Fruit fly (Drosophila melanogaster) whole organism, embryonic: ENCODE measurements around the gene CG43131.

Experiments used
- ATbp ChIP-seq: fragments of 200-800 bp; sonication (Bioruptor generic); optimal IDR thresholded peaks from 2 replicates; lab custom pipeline; 2017; ENCODE audit warnings: missing biosample characterization, mild to moderate bottlenecking, missing genetic modification characterization, missing genetic modification reagents
- B-H1 ChIP-seq: fragments of 200-800 bp; sonication (Bioruptor generic); IDR thresholded peaks from 3 replicates; pipeline ENCODE4 v1.3.6; 2022; ENCODE audit warnings: missing biosample characterization, missing genetic modification characterization
- CG10209 ChIP-seq: fragments of 200-800 bp; sonication (Bioruptor generic); optimal IDR thresholded peaks from 3 replicates; lab custom pipeline; 2017; ENCODE audit warnings: missing biosample characterization, mild to moderate bottlenecking, missing genetic modification characterization, missing genetic modification reagents
- CG10654 ChIP-seq: fragments of 200-800 bp; sonication (Bioruptor generic); optimal IDR thresholded peaks from 2 replicates; lab custom pipeline; 2016; ENCODE audit warnings: missing biosample characterization, missing genetic modification characterization
- CG12236 ChIP-seq: fragments of 200-800 bp; sonication (Bioruptor generic); optimal IDR thresholded peaks from 2 replicates; lab custom pipeline; 2016; ENCODE audit warnings: missing biosample characterization, missing genetic modification characterization
- CG14965 ChIP-seq: fragments of 200-800 bp; sonication (Bioruptor generic); optimal IDR thresholded peaks from 2 replicates; lab custom pipeline; 2016; ENCODE audit warnings: missing biosample characterization, missing genetic modification characterization, borderline replicate concordance
- CG1529 ChIP-seq: fragments of 200-800 bp; sonication (Bioruptor generic); optimal IDR thresholded peaks from 3 replicates; lab custom pipeline; 2018; ENCODE audit warnings: missing biosample characterization, missing genetic modification characterization
- CG15479 ChIP-seq: fragments of 200-800 bp; sonication (Bioruptor generic); optimal IDR thresholded peaks from 3 replicates; lab custom pipeline; 2019; ENCODE audit warnings: missing biosample characterization, mild to moderate bottlenecking, missing genetic modification characterization, moderate library complexity
- CG16813 ChIP-seq: fragments of 200-800 bp; sonication (Bioruptor generic); IDR thresholded peaks from 3 replicates; pipeline ENCODE4 v1.3.6; 2022; ENCODE audit warnings: missing biosample characterization, missing genetic modification characterization; ENCODE audit not compliant: partially characterized antibody
- CG16863 ChIP-seq: fragments of 200-800 bp; sonication (Bioruptor generic); optimal IDR thresholded peaks from 3 replicates; lab custom pipeline; 2016; ENCODE audit warnings: missing biosample characterization, missing genetic modification characterization
- CG18011 ChIP-seq: fragments of 200-800 bp; sonication (Bioruptor generic); optimal IDR thresholded peaks from 2 replicates; lab custom pipeline; 2017; ENCODE audit warnings: missing biosample characterization, missing genetic modification characterization, mild to moderate bottlenecking, moderate library complexity, missing genotype
- CG30403 ChIP-seq: fragments of 200-800 bp; sonication (Bioruptor generic); optimal IDR thresholded peaks from 3 replicates; lab custom pipeline; 2016; ENCODE audit warnings: missing biosample characterization, missing genetic modification characterization
- CG3281 ChIP-seq: fragments of 200-800 bp; sonication (Bioruptor generic); optimal IDR thresholded peaks from 3 replicates; lab custom pipeline; 2017; ENCODE audit warnings: missing biosample characterization, mild to moderate bottlenecking, missing genetic modification characterization
- CG3847 ChIP-seq: fragments of 200-800 bp; sonication (Bioruptor generic); IDR thresholded peaks from 2 replicates; pipeline ENCODE4 v1.3.6; 2022; ENCODE audit warnings: missing biosample characterization, missing genetic modification characterization
- CG4282 ChIP-seq: fragments of 200-800 bp; sonication (Bioruptor generic); optimal IDR thresholded peaks from 2 replicates; lab custom pipeline; 2016; ENCODE audit warnings: missing biosample characterization, missing genetic modification characterization
- CG4360 ChIP-seq: fragments of 200-800 bp; sonication (Bioruptor generic); IDR thresholded peaks from 2 replicates; pipeline ENCODE4 v1.3.6; 2022; ENCODE audit warnings: missing biosample characterization, missing genetic modification characterization
- CG8924 ChIP-seq: fragments of 200-800 bp; optimal IDR thresholded peaks from 3 replicates; lab custom pipeline; 2019; ENCODE audit warnings: missing biosample characterization, mild to moderate bottlenecking, missing genetic modification characterization, moderate library complexity
- CG8944 ChIP-seq: fragments of 200-800 bp; sonication (Bioruptor generic); optimal IDR thresholded peaks from 3 replicates; lab custom pipeline; 2016; ENCODE audit warnings: missing biosample characterization, missing genetic modification characterization
- Dref ChIP-seq: fragments of 200-800 bp; sonication (Bioruptor generic); IDR thresholded peaks from 2 replicates; pipeline ENCODE4 v1.3.6; 2022; ENCODE audit warnings: missing biosample characterization, missing genetic modification characterization
- H2.0 ChIP-seq: fragments of 200-800 bp; sonication (Bioruptor generic); IDR thresholded peaks from 2 replicates; pipeline ENCODE4 v1.3.6; 2022; ENCODE audit warnings: missing biosample characterization, missing genetic modification characterization
- Lim3 ChIP-seq: fragments of 200-800 bp; sonication (Bioruptor generic); IDR thresholded peaks from 2 replicates; pipeline ENCODE4 v1.3.6; 2022; ENCODE audit warnings: missing biosample characterization, missing genetic modification characterization
- Opbp ChIP-seq: fragments of 200-800 bp; sonication (Bioruptor generic); IDR thresholded peaks from 3 replicates; pipeline ENCODE4 v1.3.6; 2022; ENCODE audit warnings: missing biosample characterization, missing genetic modification characterization; ENCODE audit not compliant: partially characterized antibody
- PHDP ChIP-seq: fragments of 200-800 bp; sonication (Bioruptor generic); optimal IDR thresholded peaks from 3 replicates; lab custom pipeline; 2018; ENCODE audit warnings: missing biosample characterization, mild to moderate bottlenecking, missing genetic modification characterization, moderate library complexity
- Pdp1 ChIP-seq, 2 experiments: fragments of 200-800 bp; sonication (Bioruptor generic); optimal IDR thresholded peaks; 3 replicates each; lab custom pipeline; 2016; ENCODE audit warnings: missing biosample characterization in 2 of 2, missing genetic modification characterization in 2 of 2, mild to moderate bottlenecking in 1 of 2, moderate library complexity in 1 of 2
- Rfx ChIP-seq: fragments of 200-800 bp; sonication (Bioruptor generic); IDR thresholded peaks from 2 replicates; pipeline ENCODE4 v1.3.6; 2022; ENCODE audit warnings: missing biosample characterization, missing genetic modification characterization
- ac ChIP-seq: fragments of 200-800 bp; sonication (Bioruptor generic); optimal IDR thresholded peaks from 3 replicates; lab custom pipeline; 2017; ENCODE audit warnings: missing biosample characterization, mild to moderate bottlenecking, missing genetic modification characterization
- al ChIP-seq: fragments of 200-800 bp; sonication (Bioruptor generic); IDR thresholded peaks from 2 replicates; pipeline ENCODE4 v1.3.6; 2022; ENCODE audit warnings: missing biosample characterization, missing genetic modification characterization
- aop ChIP-seq: fragments of 200-800 bp; sonication (Bioruptor generic); IDR thresholded peaks from 2 replicates; pipeline ENCODE4 v1.3.6; 2022; ENCODE audit warnings: missing biosample characterization, missing genetic modification characterization
- bbx ChIP-seq: fragments of 200-800 bp; sonication (Bioruptor generic); IDR thresholded peaks from 2 replicates; pipeline ENCODE4 v1.3.6; 2022; ENCODE audit warnings: missing biosample characterization, missing genetic modification characterization; ENCODE audit not compliant: partially characterized antibody
- btn ChIP-seq: fragments of 200-800 bp; sonication (Bioruptor generic); optimal IDR thresholded peaks from 2 replicates; lab custom pipeline; 2016; ENCODE audit warnings: missing biosample characterization, missing genetic modification characterization
- cas ChIP-seq: fragments of 200-800 bp; sonication (Bioruptor generic); IDR thresholded peaks from 2 replicates; pipeline ENCODE4 v1.3.6; 2022; ENCODE audit warnings: missing biosample characterization, missing genetic modification characterization
- dimm ChIP-seq: fragments of 200-800 bp; sonication (Bioruptor generic); IDR thresholded peaks from 2 replicates; pipeline ENCODE4 v1.3.6; 2022; ENCODE audit warnings: missing biosample characterization, missing genetic modification characterization
- eyg ChIP-seq: fragments of 200-800 bp; sonication (Bioruptor generic); optimal IDR thresholded peaks from 3 replicates; lab custom pipeline; 2016; ENCODE audit warnings: missing biosample characterization, missing genetic modification characterization
- fu2 ChIP-seq: fragments of 200-800 bp; sonication (Bioruptor generic); optimal IDR thresholded peaks from 2 replicates; lab custom pipeline; 2016; ENCODE audit warnings: missing biosample characterization, missing genetic modification characterization
- gcm2 ChIP-seq: fragments of 200-800 bp; sonication (Bioruptor generic); optimal IDR thresholded peaks from 2 replicates; lab custom pipeline; 2016; ENCODE audit warnings: missing biosample characterization, missing genetic modification characterization
- gt ChIP-seq: fragments of 200-800 bp; sonication (Bioruptor generic); IDR thresholded peaks from 2 replicates; pipeline ENCODE4 v1.3.6; 2022; ENCODE audit warnings: missing biosample characterization, missing genetic modification characterization
- inv ChIP-seq: fragments of 200-800 bp; sonication (Bioruptor generic); IDR thresholded peaks from 2 replicates; pipeline ENCODE4 v1.3.6; 2022; ENCODE audit warnings: missing biosample characterization, missing genetic modification characterization; ENCODE audit not compliant: partially characterized antibody
- jigr1 ChIP-seq: fragments of 200-800 bp; sonication (Bioruptor generic); IDR thresholded peaks from 3 replicates; pipeline ENCODE4 v1.3.6; 2022; ENCODE audit warnings: missing biosample characterization, missing genetic modification characterization
- jumu ChIP-seq: fragments of 200-800 bp; sonication (Bioruptor generic); optimal IDR thresholded peaks from 3 replicates; lab custom pipeline; 2016; ENCODE audit warnings: missing biosample characterization, missing genetic modification characterization
- kni ChIP-seq: fragments of 200-800 bp; sonication (Bioruptor generic); optimal IDR thresholded peaks from 3 replicates; lab custom pipeline; 2017; ENCODE audit warnings: mild to moderate bottlenecking, missing biosample characterization, missing genetic modification reagents, missing genetic modification characterization
- lola ChIP-seq, 3 experiments: fragments of >200 bp in 2 of 3; fragments of 200-800 bp in 1 of 3; sonication (Bioruptor generic) in 1 of 3; optimal IDR thresholded peaks; 2 replicates each; lab custom pipeline; 2017 to 2019; ENCODE audit warnings: missing biosample characterization in 3 of 3, missing genetic modification characterization in 3 of 3, mild to moderate bottlenecking in 1 of 3, moderate library complexity in 1 of 3
- mirr ChIP-seq: fragments of 200-800 bp; sonication (Bioruptor generic); optimal IDR thresholded peaks from 3 replicates; lab custom pipeline; 2018; ENCODE audit warnings: missing biosample characterization, mild to moderate bottlenecking, missing genetic modification characterization
- nerfin-2 ChIP-seq: fragments of 200-800 bp; sonication (Bioruptor generic); IDR thresholded peaks from 2 replicates; pipeline ENCODE4 v1.3.6; 2022; ENCODE audit warnings: missing biosample characterization, missing genetic modification characterization; ENCODE audit not compliant: partially characterized antibody
- onecut ChIP-seq: fragments of 200-800 bp; sonication (Bioruptor generic); IDR thresholded peaks from 2 replicates; pipeline ENCODE4 v1.3.6; 2022; ENCODE audit warnings: missing biosample characterization, missing genetic modification characterization
- pfk ChIP-seq: fragments of 200-800 bp; sonication (Bioruptor generic); optimal IDR thresholded peaks from 2 replicates; lab custom pipeline; 2018; ENCODE audit warnings: missing biosample characterization, mild to moderate bottlenecking, missing genetic modification characterization, moderate library complexity
- ro ChIP-seq: fragments of 200-800 bp; sonication (Bioruptor generic); IDR thresholded peaks from 2 replicates; pipeline ENCODE4 v1.3.6; 2022; ENCODE audit warnings: missing biosample characterization, missing genetic modification characterization
- row ChIP-seq: fragments of 200-800 bp; sonication (Bioruptor generic); IDR thresholded peaks from 3 replicates; pipeline ENCODE4 v1.3.6; 2022; ENCODE audit warnings: missing biosample characterization, missing genetic modification characterization
- sc ChIP-seq, 3 experiments: fragments of >200 bp in 2 of 3; fragments of 200-800 bp in 1 of 3; sonication (Bioruptor generic) in 1 of 3; optimal IDR thresholded peaks; 2 replicates in 2 of 3; 3 replicates in 1 of 3; lab custom pipeline; 2017; ENCODE audit warnings: mild to moderate bottlenecking in 1 of 3, missing biosample characterization in 1 of 3, missing genetic modification characterization in 1 of 3, missing genetic modification reagents in 1 of 3
- vfl ChIP-seq: fragments of 200-800 bp; sonication (Bioruptor generic); optimal IDR thresholded peaks from 2 replicates; lab custom pipeline; 2016; ENCODE audit warnings: missing biosample characterization, missing genetic modification characterization
- z ChIP-seq: fragments of 200-800 bp; sonication (Bioruptor generic); IDR thresholded peaks from 3 replicates; pipeline ENCODE4 v1.3.6; 2022; ENCODE audit warnings: missing biosample characterization, missing genetic modification characterization

The CG43131 gene

DNA sequence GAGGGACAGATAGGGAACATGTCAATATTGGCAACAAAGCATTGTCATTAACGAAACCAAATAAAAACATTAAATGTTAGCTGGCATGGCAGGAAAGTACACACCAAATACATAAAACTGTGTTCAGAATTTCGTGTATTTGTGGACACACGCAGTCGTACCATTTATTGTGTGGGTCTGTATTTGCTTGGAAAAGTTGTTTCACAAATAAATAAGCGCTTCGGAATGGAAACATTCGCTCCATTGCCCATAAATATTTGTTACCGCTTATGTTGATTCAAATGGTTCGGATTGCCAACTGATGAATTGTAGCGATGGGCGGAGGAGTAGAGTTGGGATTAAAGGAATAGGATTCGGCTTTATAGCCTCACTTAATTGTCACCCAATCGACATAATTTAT is 944 bp downstream of the CG43131 start (continued):
- TF ChIP-seq CG4282 (GFP tag; lab: Kevin White, UChicago) (peak; percentile 71), Rfx (peak; percentile 73), mirr (GFP tag; lab: Kevin White, UChicago) (peak; percentile 92), CG16863 (peak; percentile 77), CG16813 (GFP tag; lab: Robert Waterston, UW) (no peak), jigr1 (GFP tag; lab: Robert Waterston, UW) (no peak), CG15479 (GFP tag; lab: Kevin White, UChicago) (peak; percentile 63), CG1529 (GFP tag; lab: Kevin White, UChicago) (peak; percentile 90), Lim3 (GFP tag; lab: Robert Waterston, UW) (no peak), nerfin-2 (GFP tag; lab: Robert Waterston, UW) (no peak), CG30403 (GFP tag; lab: Kevin White, UChicago) (peak; percentile 58), cas (GFP tag; lab: Robert Waterston, UW) (peak; percentile 27; the same call in 1 of the 2 replicates), Pdp1 (GFP tag; optimal IDR thresholded peaks at IDR 0.05; lab: Kevin White, UChicago) (peak; percentile 68 to 70), vfl (GFP tag; lab: Kevin White, UChicago) (peak; percentile 44), CG10209 (peak; percentile 94), Dref (GFP tag; lab: Robert Waterston, UW) (no peak), lola (GFP tag; optimal IDR thresholded peaks at IDR 0.05; lab: Kevin White, UChicago) (peak in 1 of 3 experiments; percentile 86), Opbp (GFP tag; lab: Robert Waterston, UW) (no peak), CG10654 (GFP tag; lab: Kevin White, UChicago) (peak; percentile 72), kni (GFP tag; lab: Kevin White, UChicago) (peak; percentile 94), CG8944 (GFP tag; lab: Kevin White, UChicago) (peak; percentile 73), gcm2 (GFP tag; lab: Kevin White, UChicago) (peak; percentile 79), CG4360 (GFP tag; lab: Robert Waterston, UW) (peak; percentile 58), onecut (peak; percentile 75), CG3281 (GFP tag; lab: Kevin White, UChicago) (peak; percentile 91), jumu (GFP tag; lab: Kevin White, UChicago) (peak; percentile 54), PHDP (tag; lab: Kevin White, UChicago) (peak; percentile 94), ac (GFP tag; lab: Kevin White, UChicago) (peak; percentile 97), al (GFP tag; lab: Robert Waterston, UW) (no peak), row (GFP tag; lab: Robert Waterston, UW) (no peak), fu2 (GFP tag; lab: Kevin White, UChicago) (peak; percentile 36), z (GFP tag; lab: Robert Waterston, UW) (0 out of 3 replicates have a peak, but pooled peaks have one; percentile 45), btn (GFP tag; lab: Kevin White, UChicago) (peak; percentile 80), ATbp (GFP tag; lab: Kevin White, UChicago) (peak; percentile 95), sc (optimal IDR thresholded peaks at IDR 0.05; lab: Kevin White, UChicago) (no peak), sc (GFP tag; optimal IDR thresholded peaks at IDR 0.05; lab: Kevin White, UChicago) (peak; percentile 95), ro (GFP tag; lab: Robert Waterston, UW) (no peak), gt (GFP tag; lab: Robert Waterston, UW) (no peak), aop (GFP tag; lab: Robert Waterston, UW) (no peak), inv (GFP tag; lab: Robert Waterston, UW) (no peak), CG3847 (GFP tag; lab: Robert Waterston, UW) (peak; percentile 53), CG18011 (GFP tag; lab: Kevin White, UChicago) (peak; percentile 62), CG14965 (GFP tag; lab: Kevin White, UChicago) (peak; percentile 79), dimm (GFP tag; lab: Robert Waterston, UW) (no peak), pfk (peak; percentile 64), B-H1 (no peak; the same call in 2 of the 3 replicates), eyg (GFP tag; lab: Kevin White, UChicago) (peak; percentile 86), CG12236 (peak; percentile 95), H2.0 (GFP tag; lab: Robert Waterston, UW) (peak; percentile 38), CG8924 (tag; lab: Kevin White, UChicago) (peak; percentile 86), bbx (GFP tag; lab: Robert Waterston, UW) (no peak)
